Fruit fly (Drosophila melanogaster) whole organism, embryonic: ENCODE data around the gene CG14839.
A peak's percentile ranks its signal among the peaks of the same experiment; 100 is the strongest.

Experiments used
- BEAF-32 ChIP-seq: fragments of 200-800 bp; sonication (Bioruptor generic); optimal IDR thresholded peaks from 3 replicates; lab custom pipeline; 2017; ENCODE audit warnings: missing biosample characterization, missing genetic modification characterization, mild to moderate bottlenecking, moderate library complexity, missing genetic modification reagents
- CG12299 ChIP-seq: fragments of 200-800 bp; sonication (Bioruptor generic); optimal IDR thresholded peaks from 2 replicates; lab custom pipeline; 2018; ENCODE audit warnings: missing biosample characterization, mild to moderate bottlenecking, missing genetic modification characterization
- CG12391 ChIP-seq: fragments of 200-800 bp; sonication (Bioruptor generic); optimal IDR thresholded peaks from 3 replicates; lab custom pipeline; 2018; ENCODE audit warnings: missing biosample characterization, mild to moderate bottlenecking, missing genetic modification characterization, moderate library complexity
- CG12659 ChIP-seq: fragments of 200-800 bp; sonication (Bioruptor generic); optimal IDR thresholded peaks from 3 replicates; lab custom pipeline; 2017; ENCODE audit warnings: mild to moderate bottlenecking, missing biosample characterization, missing genetic modification reagents, missing genetic modification characterization
- CG12769 ChIP-seq: fragments of 200-800 bp; sonication (Bioruptor generic); optimal IDR thresholded peaks from 2 replicates; lab custom pipeline; 2019; ENCODE audit warnings: missing biosample characterization, mild to moderate bottlenecking, missing genetic modification characterization, moderate library complexity
- CG13894 ChIP-seq: fragments of 200-800 bp; sonication (Bioruptor generic); optimal IDR thresholded peaks from 3 replicates; lab custom pipeline; 2018; ENCODE audit warnings: missing biosample characterization, mild to moderate bottlenecking, missing genetic modification characterization, moderate library complexity
- CG14441 ChIP-seq: fragments of 200-800 bp; sonication (Bioruptor generic); IDR thresholded peaks from 2 replicates; pipeline ENCODE4 v1.3.6; 2022; ENCODE audit warnings: missing biosample characterization, missing genetic modification characterization
- CG18262 ChIP-seq: fragments of 200-800 bp; optimal IDR thresholded peaks from 3 replicates; lab custom pipeline; 2019; ENCODE audit warnings: missing biosample characterization, mild to moderate bottlenecking, missing genetic modification characterization, moderate library complexity
- CG2712 ChIP-seq: fragments of 200-800 bp; optimal IDR thresholded peaks from 3 replicates; lab custom pipeline; 2019; ENCODE audit warnings: missing biosample characterization, mild to moderate bottlenecking, missing genetic modification characterization, moderate library complexity
- CG34376 ChIP-seq: fragments of 200-800 bp; sonication (Bioruptor generic); optimal IDR thresholded peaks from 2 replicates; lab custom pipeline; 2018; ENCODE audit warnings: missing biosample characterization, mild to moderate bottlenecking, missing genetic modification characterization
- CG3726 ChIP-seq: fragments of 200-800 bp; sonication (Bioruptor generic); IDR thresholded peaks from 3 replicates; pipeline ENCODE4, ENCODE4 v1.3.6; 2022; ENCODE audit warnings: missing biosample characterization, missing genetic modification characterization
- CG4707 ChIP-seq: fragments of 200-800 bp; sonication (Bioruptor generic); optimal IDR thresholded peaks from 2 replicates; lab custom pipeline; 2018; ENCODE audit warnings: missing biosample characterization, mild to moderate bottlenecking, missing genetic modification characterization, moderate library complexity
- CG6813 ChIP-seq: fragments of 200-800 bp; sonication (Bioruptor generic); optimal IDR thresholded peaks from 2 replicates; lab custom pipeline; 2017; ENCODE audit warnings: missing biosample characterization, missing genetic modification characterization, mild to moderate bottlenecking, moderate library complexity, missing genetic modification reagents
- CG7271 ChIP-seq: fragments of 200-800 bp; sonication (Bioruptor generic); optimal IDR thresholded peaks from 2 replicates; lab custom pipeline; 2018; ENCODE audit warnings: missing biosample characterization, mild to moderate bottlenecking, missing genetic modification characterization, moderate library complexity
- Chrac-16 ChIP-seq: fragments of 200-800 bp; sonication (Bioruptor generic); optimal IDR thresholded peaks from 3 replicates; lab custom pipeline; 2016; ENCODE audit warnings: missing biosample characterization, missing genetic modification characterization
- CoRest ChIP-seq: fragments of 200-800 bp; sonication (Bioruptor generic); optimal IDR thresholded peaks from 3 replicates; lab custom pipeline; 2018; ENCODE audit warnings: missing biosample characterization, mild to moderate bottlenecking, missing genetic modification characterization, moderate library complexity
- Deaf1 ChIP-seq: fragments of 200-800 bp; optimal IDR thresholded peaks from 3 replicates; lab custom pipeline; 2019; ENCODE audit warnings: missing biosample characterization, mild to moderate bottlenecking, missing genetic modification characterization, moderate library complexity
- Dek ChIP-seq: fragments of 200-800 bp; sonication (Bioruptor generic); optimal IDR thresholded peaks from 3 replicates; lab custom pipeline; 2019; ENCODE audit warnings: missing biosample characterization, mild to moderate bottlenecking, missing genetic modification characterization, moderate library complexity
- Dll ChIP-seq: fragments of 200-800 bp; sonication (Bioruptor generic); IDR thresholded peaks from 4 replicates; pipeline ENCODE4 v1.3.6; 2022; ENCODE audit warnings: missing biosample characterization, missing genetic modification characterization; ENCODE audit not compliant: partially characterized antibody
- Eip74EF ChIP-seq, 2 experiments: fragments of 200-800 bp in 1 of 2; fragments of >200 bp in 1 of 2; sonication (Bioruptor generic) in 1 of 2; optimal IDR thresholded peaks; 2 replicates each; lab custom pipeline; 2017 to 2019; ENCODE audit warnings: missing biosample characterization in 2 of 2, missing genetic modification characterization in 2 of 2, mild to moderate bottlenecking in 1 of 2, moderate library complexity in 1 of 2
- Ets97D ChIP-seq: fragments of 200-800 bp; sonication (Bioruptor generic); optimal IDR thresholded peaks from 3 replicates; lab custom pipeline; 2016; ENCODE audit warnings: missing biosample characterization, missing genetic modification characterization
- HmgD ChIP-seq: fragments of 200-800 bp; sonication (Bioruptor generic); optimal IDR thresholded peaks from 3 replicates; lab custom pipeline; 2016; ENCODE audit warnings: missing biosample characterization, missing genetic modification characterization
- HmgZ ChIP-seq: fragments of 200-800 bp; sonication (Bioruptor generic); optimal IDR thresholded peaks from 2 replicates; lab custom pipeline; 2018; ENCODE audit warnings: missing biosample characterization, mild to moderate bottlenecking, missing genetic modification characterization
- MESR4 ChIP-seq: fragments of 200-800 bp; sonication (Bioruptor generic); optimal IDR thresholded peaks from 2 replicates; lab custom pipeline; 2018; ENCODE audit warnings: missing biosample characterization, mild to moderate bottlenecking, missing genetic modification characterization, moderate library complexity
- Mad ChIP-seq: fragments of 200-800 bp; sonication (Bioruptor generic); optimal IDR thresholded peaks from 2 replicates; lab custom pipeline; 2016; ENCODE audit warnings: missing biosample characterization, missing genetic modification characterization
- Myb ChIP-seq: fragments of 200-800 bp; sonication (Bioruptor generic); optimal IDR thresholded peaks from 2 replicates; lab custom pipeline; 2016; ENCODE audit warnings: missing biosample characterization, missing genetic modification characterization
- Nf-YA ChIP-seq: fragments of 200-800 bp; sonication (Bioruptor generic); IDR thresholded peaks from 2 replicates; pipeline ENCODE4 v1.3.6; 2022; ENCODE audit warnings: missing biosample characterization, missing genetic modification characterization
- Nf-YC ChIP-seq: fragments of 200-800 bp; optimal IDR thresholded peaks from 3 replicates; lab custom pipeline; 2019; ENCODE audit warnings: missing biosample characterization, mild to moderate bottlenecking, missing genetic modification characterization, moderate library complexity
- Pdp1 ChIP-seq, 2 experiments: fragments of 200-800 bp; sonication (Bioruptor generic); optimal IDR thresholded peaks; 3 replicates each; lab custom pipeline; 2016; ENCODE audit warnings: missing biosample characterization in 2 of 2, missing genetic modification characterization in 2 of 2, mild to moderate bottlenecking in 1 of 2, moderate library complexity in 1 of 2
- Stat92E ChIP-seq, 3 experiments: fragments of >200 bp in 2 of 3; fragments of 200-800 bp in 1 of 3; sonication (Bioruptor generic) in 1 of 3; optimal IDR thresholded peaks; 2 replicates each; lab custom pipeline; 2017 to 2019; ENCODE audit warnings: missing biosample characterization in 3 of 3, missing genetic modification characterization in 3 of 3, mild to moderate bottlenecking in 1 of 3, moderate library complexity in 1 of 3
- Vsx1 ChIP-seq: fragments of 200-800 bp; sonication (Bioruptor generic); optimal IDR thresholded peaks from 2 replicates; lab custom pipeline; 2017; ENCODE audit warnings: missing biosample characterization, mild to moderate bottlenecking, missing genetic modification characterization, missing genetic modification reagents
- bcd ChIP-seq: fragments of 200-800 bp; sonication (Bioruptor generic); optimal IDR thresholded peaks from 2 replicates; lab custom pipeline; 2017; ENCODE audit warnings: missing biosample characterization, mild to moderate bottlenecking, missing genetic modification characterization
- bigmax ChIP-seq: fragments of 200-800 bp; sonication (Bioruptor generic); optimal IDR thresholded peaks from 2 replicates; lab custom pipeline; 2018; ENCODE audit warnings: missing biosample characterization, mild to moderate bottlenecking, missing genetic modification characterization
- chm ChIP-seq: fragments of 200-800 bp; sonication (Bioruptor generic); IDR thresholded peaks from 2 replicates; pipeline ENCODE4 v1.3.6; 2022; ENCODE audit warnings: missing biosample characterization, missing genetic modification characterization
- crc ChIP-seq: fragments of 200-800 bp; sonication (Bioruptor generic); optimal IDR thresholded peaks from 2 replicates; lab custom pipeline; 2016; ENCODE audit warnings: missing biosample characterization, missing genetic modification characterization
- esg ChIP-seq: fragments of 200-800 bp; sonication (Bioruptor generic); conservative IDR thresholded peaks from 2 replicates; pipeline ENCODE4 v1.3.6; 2022; ENCODE audit warnings: missing biosample characterization, missing genetic modification characterization
- ewg ChIP-seq: fragments of 200-800 bp; sonication (Bioruptor generic); optimal IDR thresholded peaks from 3 replicates; lab custom pipeline; 2017; ENCODE audit warnings: mild to moderate bottlenecking, missing biosample characterization, missing genetic modification reagents, missing genetic modification characterization
- her ChIP-seq: fragments of 200-800 bp; sonication (Bioruptor generic); optimal IDR thresholded peaks from 2 replicates; lab custom pipeline; 2016; ENCODE audit warnings: missing biosample characterization, missing genetic modification characterization
- hkb ChIP-seq, 2 experiments: fragments of 200-800 bp in 1 of 2; fragments of >200 bp in 1 of 2; sonication (Bioruptor generic) in 1 of 2; IDR thresholded peaks in 1 of 2; optimal IDR thresholded peaks in 1 of 2; 2 replicates each; pipeline versions ENCODE4 v1.3.6 to Lab custom; 2017 to 2022; ENCODE audit warnings: missing biosample characterization in 1 of 2, missing genetic modification characterization in 1 of 2
- knrl ChIP-seq: fragments of 200-800 bp; sonication (Bioruptor generic); IDR thresholded peaks from 3 replicates; pipeline ENCODE4 v1.3.6; 2022; ENCODE audit warnings: missing biosample characterization, missing genetic modification characterization; ENCODE audit not compliant: partially characterized antibody
- lbe ChIP-seq: fragments of 200-800 bp; sonication (Bioruptor generic); optimal IDR thresholded peaks from 2 replicates; lab custom pipeline; 2016; ENCODE audit warnings: missing biosample characterization, mild to moderate bottlenecking, missing genetic modification characterization
- pfk ChIP-seq: fragments of 200-800 bp; sonication (Bioruptor generic); optimal IDR thresholded peaks from 2 replicates; lab custom pipeline; 2018; ENCODE audit warnings: missing biosample characterization, mild to moderate bottlenecking, missing genetic modification characterization, moderate library complexity
- pzg ChIP-seq: fragments of 200-800 bp; sonication (Bioruptor generic); optimal IDR thresholded peaks from 3 replicates; lab custom pipeline; 2018; ENCODE audit warnings: missing biosample characterization, mild to moderate bottlenecking, missing genetic modification characterization, moderate library complexity
- trem ChIP-seq: fragments of 200-800 bp; optimal IDR thresholded peaks from 3 replicates; lab custom pipeline; 2019; ENCODE audit warnings: missing biosample characterization, mild to moderate bottlenecking, missing genetic modification characterization, moderate library complexity
- twi ChIP-seq: fragments of 200-800 bp; optimal IDR thresholded peaks from 2 replicates; lab custom pipeline; 2019; ENCODE audit warnings: missing biosample characterization, mild to moderate bottlenecking, missing genetic modification characterization, moderate library complexity
- zen ChIP-seq: fragments of 200-800 bp; sonication (Bioruptor generic); optimal IDR thresholded peaks from 3 replicates; lab custom pipeline; 2018; ENCODE audit warnings: missing biosample characterization, mild to moderate bottlenecking, missing genetic modification characterization, moderate library complexity

CG14839 gene

DNA sequence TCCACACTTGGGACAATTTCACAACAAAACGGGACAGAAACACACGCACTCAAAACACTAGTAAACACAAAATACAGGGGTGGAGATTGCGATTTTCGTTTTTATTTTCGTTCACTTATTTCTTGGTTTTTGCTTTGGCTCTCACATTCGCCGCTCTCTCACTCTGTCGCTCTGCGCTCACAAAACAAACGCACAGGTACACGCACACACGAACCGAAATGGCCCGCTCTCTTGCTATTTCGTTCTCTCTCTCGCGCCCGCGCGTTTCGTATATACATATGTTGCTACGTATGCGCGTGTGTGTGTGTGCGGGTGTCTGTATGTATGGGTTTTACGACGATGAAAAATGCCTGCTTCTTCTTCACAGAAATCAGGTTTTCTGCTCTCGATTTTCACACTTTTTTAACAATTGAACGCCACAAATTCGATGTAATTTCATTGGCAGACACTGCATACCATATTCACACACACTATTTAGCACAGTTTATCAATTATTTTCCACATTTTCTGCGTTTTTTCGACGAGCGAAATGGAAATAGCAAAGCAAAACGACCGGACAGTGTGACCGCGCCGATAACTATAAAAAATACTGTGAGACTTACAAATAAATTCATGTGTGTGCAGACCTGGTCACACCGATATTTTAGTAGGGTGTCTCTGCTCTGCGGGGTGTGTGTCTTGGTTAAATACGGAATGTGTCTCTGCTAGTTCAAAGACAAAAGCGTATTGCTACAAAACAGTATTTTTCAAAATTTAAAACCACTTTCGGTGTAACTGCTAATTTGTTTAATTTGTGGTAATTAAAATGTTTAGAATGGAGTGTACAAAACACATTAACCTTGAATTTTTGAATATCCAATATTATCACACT lies 24.4 kb downstream of the CG14839 start, which contains the start of gene trx (continued):
- TF ChIP-seq CG2712: peak; percentile 59
- peak; percentile 9 for TF ChIP-seq Vsx1
- TF ChIP-seq Nf-YC (tag; lab: Kevin White, UChicago): peak; percentile 13
- TF ChIP-seq ewg (GFP tag; lab: Kevin White, UChicago): peak; percentile 59
- TF ChIP-seq Stat92E (GFP tag; optimal IDR thresholded peaks at IDR 0.05; lab: Kevin White, UChicago): peak in 1 of 3 experiments; percentile 84
- TF ChIP-seq lbe (GFP tag; lab: Kevin White, UChicago): peak; percentile 78
- TF ChIP-seq Mad: peak; percentile 15
- no peak for TF ChIP-seq CG4707 (GFP tag; lab: Kevin White, UChicago)
- TF ChIP-seq chm: no peak
- TF ChIP-seq knrl: no peak
- TF ChIP-seq twi (tag; lab: Kevin White, UChicago): peak; percentile 2
- peak; percentile 28 for TF ChIP-seq CG7271
- peak; percentile 73 for TF ChIP-seq CG12659
- no peak for TF ChIP-seq CG3726
- peak; percentile 2 for TF ChIP-seq CG12391 (tag; lab: Kevin White, UChicago)
- peak; percentile 3 for TF ChIP-seq CG12299 (tag; lab: Kevin White, UChicago)
- TF ChIP-seq Ets97D (GFP tag; lab: Kevin White, UChicago): peak; percentile 81
- TF ChIP-seq CG6813 (GFP tag; lab: Kevin White, UChicago): peak; percentile 18
- no peak for TF ChIP-seq esg (GFP tag; lab: Robert Waterston, UW)
- TF ChIP-seq Deaf1 (tag; lab: Kevin White, UChicago): peak; percentile 77
- peak; percentile 46 for TF ChIP-seq CG13894
- peak; percentile 13 for TF ChIP-seq CG18262 (tag; lab: Kevin White, UChicago)
- TF ChIP-seq zen (tag; lab: Kevin White, UChicago): peak; percentile 55
- TF ChIP-seq CoRest (tag; lab: Kevin White, UChicago): peak; percentile 62
- TF ChIP-seq HmgD (GFP tag; lab: Kevin White, UChicago): peak; percentile 69
- TF ChIP-seq HmgZ (tag; lab: Kevin White, UChicago): peak; percentile 39
- TF ChIP-seq Dek: peak; percentile 25
- TF ChIP-seq Myb (GFP tag; lab: Kevin White, UChicago): peak; percentile 100
- TF ChIP-seq Nf-YA (GFP tag; lab: Robert Waterston, UW): no peak
- no peak for TF ChIP-seq Dll (GFP tag; lab: Robert Waterston, UW)
- TF ChIP-seq her (GFP tag; lab: Kevin White, UChicago): no peak
- TF ChIP-seq CG12769 (tag; lab: Kevin White, UChicago): peak; percentile 16
- no peak for TF ChIP-seq Chrac-16 (GFP tag; lab: Kevin White, UChicago)
- TF ChIP-seq trem (tag; lab: Kevin White, UChicago): peak; percentile 71
- TF ChIP-seq BEAF-32 (GFP tag; lab: Kevin White, UChicago): peak; percentile 47
- TF ChIP-seq pzg (GFP tag; lab: Kevin White, UChicago): peak; percentile 99
- no peak for TF ChIP-seq bigmax (GFP tag; lab: Kevin White, UChicago)
- TF ChIP-seq crc (GFP tag; lab: Kevin White, UChicago): no peak
- no peak for TF ChIP-seq pfk (GFP tag; lab: Kevin White, UChicago)
- peak in 1 of 2 experiments; percentile 45 for TF ChIP-seq Eip74EF (GFP tag; optimal IDR thresholded peaks at IDR 0.05; lab: Kevin White, UChicago)
- peak; percentile 96 for TF ChIP-seq MESR4
- no peak for TF ChIP-seq CG14441 (GFP tag; lab: Robert Waterston, UW)
- TF ChIP-seq bcd (GFP tag; lab: Kevin White, UChicago): peak; percentile 17
- TF ChIP-seq Pdp1 (GFP tag; optimal IDR thresholded peaks at IDR 0.05; lab: Kevin White, UChicago): peak in 1 of 2 experiments; percentile 46
- peak; percentile 38 for TF ChIP-seq hkb (optimal IDR thresholded peaks at IDR 0.05; lab: Kevin White, UChicago)
- TF ChIP-seq hkb (GFP tag; IDR thresholded peaks at IDR 0.05; lab: Robert Waterston, UW): no peak
- peak; percentile 56 for TF ChIP-seq CG34376 (GFP tag; lab: Kevin White, UChicago)
